Fruit fly (Drosophila melanogaster): ENCODE measurements around the gene dgt1.

DNA sequence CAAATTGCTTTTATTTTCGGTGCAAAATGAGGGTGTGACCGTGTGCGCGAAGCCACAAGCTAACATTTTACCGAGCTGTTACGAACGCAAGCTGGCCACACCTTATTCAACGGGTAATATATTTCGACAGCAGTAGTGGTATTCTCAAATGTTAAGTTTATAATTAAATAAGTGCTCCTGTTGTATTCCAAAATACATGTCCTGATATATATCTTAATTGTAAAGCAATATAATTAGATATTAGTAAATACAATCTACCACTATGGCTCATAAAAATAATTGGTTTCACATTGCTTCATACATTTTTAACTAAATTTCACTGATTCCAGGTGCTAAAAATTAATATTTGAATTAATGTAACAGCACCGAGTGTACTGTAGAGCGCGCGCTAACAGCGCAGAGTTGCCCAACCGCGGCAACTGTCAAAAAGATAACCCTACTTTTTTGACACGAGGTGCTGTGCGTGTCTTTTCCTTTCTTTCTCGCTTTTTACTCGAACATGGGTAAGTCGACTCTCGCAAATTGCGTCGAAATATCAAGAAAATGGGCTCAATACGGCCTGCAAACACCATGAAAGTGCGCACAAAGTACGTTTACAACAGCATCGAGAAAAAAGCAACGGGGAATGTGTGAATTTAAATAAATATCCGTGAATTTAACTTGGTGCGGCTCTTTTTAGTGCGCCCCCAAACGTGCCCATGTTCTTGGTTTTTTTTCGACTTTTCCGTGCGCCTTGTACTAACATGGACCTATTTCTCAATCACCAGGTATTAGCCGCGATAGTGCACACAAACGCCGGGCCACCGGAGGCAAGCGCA lies 4.3 kb upstream of the dgt1 start, which contains the start of the genes CG15514 and RpS8:
- peak; percentile 59 for TF ChIP-seq Gug (GFP tag; IDR thresholded peaks at IDR 0.05)
- TF ChIP-seq CG8632 (GFP tag; optimal IDR thresholded peaks at IDR 0.05) = no peak
- TF ChIP-seq net (GFP tag; optimal IDR thresholded peaks at IDR 0.05) = no peak
- TF ChIP-seq Hr38 (GFP tag; optimal IDR thresholded peaks at IDR 0.05) = no peak
- no peak for TF ChIP-seq CG11902 (GFP tag; optimal IDR thresholded peaks at IDR 0.05)

Data from whole organism, prepupa.